Fruit fly (Drosophila melanogaster) whole organism, wandering third instar larva: ENCODE measurements around the gene ACXE.

Source experiments
- CG9705 ChIP-seq: fragments of 200-800 bp; sonication (Bioruptor generic); optimal IDR thresholded peaks from 2 replicates; lab custom pipeline; 2018; ENCODE audit warnings: missing biosample characterization, mild to moderate bottlenecking, missing genetic modification characterization
- OdsH ChIP-seq: fragments of 200-800 bp; sonication (Bioruptor generic); optimal IDR thresholded peaks from 2 replicates; lab custom pipeline; 2016; ENCODE audit warnings: missing biosample characterization, mild to moderate bottlenecking, missing genetic modification characterization
- brk ChIP-seq: fragments of 200-800 bp; sonication (Bioruptor generic); optimal IDR thresholded peaks from 2 replicates; lab custom pipeline; 2016; ENCODE audit warnings: missing biosample characterization, mild to moderate bottlenecking, missing genetic modification characterization
- psq ChIP-seq: fragments of 200-800 bp; sonication (Bioruptor generic); optimal IDR thresholded peaks from 3 replicates; lab custom pipeline; 2017; ENCODE audit warnings: missing biosample characterization, mild to moderate bottlenecking, missing genetic modification characterization, moderate library complexity

DNA sequence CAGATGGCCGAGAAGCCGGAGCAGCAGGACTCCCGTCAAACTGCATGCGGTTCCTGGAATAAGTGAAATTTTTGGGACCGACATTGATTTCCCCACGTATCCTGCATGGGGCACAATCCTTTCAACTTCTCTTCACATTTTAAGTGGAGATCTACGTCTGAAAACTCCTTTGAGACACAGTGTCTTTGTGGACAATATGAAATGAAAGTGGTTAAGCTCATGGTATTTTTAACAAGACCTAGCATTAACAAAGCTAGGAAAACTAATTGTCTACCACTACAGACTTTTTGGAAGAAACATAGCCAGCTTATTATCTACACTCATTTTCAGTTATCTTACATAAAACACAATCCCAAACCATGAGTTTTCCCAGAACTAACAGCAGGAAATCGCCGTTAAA, 13.2 kb upstream of the ACXE start, which contains the start of gene ACXC:
- TF ChIP-seq brk = no peak
- no peak for TF ChIP-seq OdsH (GFP tag; lab: Kevin White, UChicago)
- TF ChIP-seq psq (GFP tag; lab: Kevin White, UChicago) = no peak
- TF ChIP-seq CG9705 (GFP tag; lab: Kevin White, UChicago) = no peak
